Fruit fly (Drosophila melanogaster) whole organism, embryonic: ENCODE data around the gene CG7484.

Experiments used
- Adf1 ChIP-seq: fragments of 200-800 bp; sonication (Bioruptor generic); IDR thresholded peaks from 2 replicates; pipeline ENCODE4 v1.3.6; 2022; ENCODE audit warnings: missing biosample characterization, missing genetic modification characterization
- BtbVII ChIP-seq: fragments of 200-800 bp; sonication (Bioruptor generic); optimal IDR thresholded peaks from 3 replicates; lab custom pipeline; 2017; ENCODE audit warnings: missing biosample characterization, mild to moderate bottlenecking, missing genetic modification characterization
- Bteb2 ChIP-seq: fragments of 200-800 bp; sonication (Bioruptor generic); optimal IDR thresholded peaks from 2 replicates; lab custom pipeline; 2016; ENCODE audit warnings: missing biosample characterization, missing genetic modification characterization
- CG10274 ChIP-seq: fragments of 200-800 bp; sonication (Bioruptor generic); optimal IDR thresholded peaks from 3 replicates; lab custom pipeline; 2017; ENCODE audit warnings: missing biosample characterization, mild to moderate bottlenecking, missing genetic modification characterization
- CG10543 ChIP-seq: fragments of 200-800 bp; sonication (Bioruptor generic); optimal IDR thresholded peaks from 3 replicates; lab custom pipeline; 2017; ENCODE audit warnings: missing biosample characterization, mild to moderate bottlenecking, missing genetic modification characterization, moderate library complexity
- CG11085 ChIP-seq: fragments of 200-800 bp; sonication (Bioruptor generic); IDR thresholded peaks from 2 replicates; pipeline ENCODE4 v1.3.6; 2022; ENCODE audit warnings: missing biosample characterization, missing genetic modification characterization
- CG11695 ChIP-seq: fragments of 200-800 bp; sonication (Bioruptor generic); IDR thresholded peaks from 3 replicates; pipeline ENCODE4 v1.3.6; 2022; ENCODE audit warnings: missing biosample characterization, missing genetic modification characterization
- CG12769 ChIP-seq: fragments of 200-800 bp; sonication (Bioruptor generic); optimal IDR thresholded peaks from 2 replicates; lab custom pipeline; 2019; ENCODE audit warnings: missing biosample characterization, mild to moderate bottlenecking, missing genetic modification characterization, moderate library complexity
- CG13296 ChIP-seq: fragments of 200-800 bp; sonication (Bioruptor generic); optimal IDR thresholded peaks from 3 replicates; lab custom pipeline; 2018; ENCODE audit warnings: missing biosample characterization, mild to moderate bottlenecking, missing genetic modification characterization
- CG13775 ChIP-seq: fragments of 200-800 bp; sonication (Bioruptor generic); optimal IDR thresholded peaks from 3 replicates; lab custom pipeline; 2017; ENCODE audit warnings: missing biosample characterization, mild to moderate bottlenecking, missing genetic modification characterization
- CG17568 ChIP-seq: fragments of 200-800 bp; sonication (Bioruptor generic); optimal IDR thresholded peaks from 2 replicates; lab custom pipeline; 2018; ENCODE audit warnings: missing biosample characterization, mild to moderate bottlenecking, missing genetic modification characterization, moderate library complexity
- CG2120 ChIP-seq: fragments of 200-800 bp; sonication (Bioruptor generic); optimal IDR thresholded peaks from 3 replicates; lab custom pipeline; 2016; ENCODE audit warnings: missing biosample characterization, missing genetic modification characterization
- CG32767 ChIP-seq: fragments of 200-800 bp; sonication (Bioruptor generic); IDR thresholded peaks from 2 replicates; pipeline ENCODE4 v1.3.6; 2022; ENCODE audit warnings: missing biosample characterization, missing genetic modification characterization
- CG4404 ChIP-seq: fragments of 200-800 bp; sonication (Bioruptor generic); IDR thresholded peaks from 2 replicates; pipeline ENCODE4 v1.3.6; 2022; ENCODE audit warnings: missing biosample characterization, missing genetic modification characterization
- CG4424 ChIP-seq: fragments of 200-800 bp; sonication (Bioruptor generic); optimal IDR thresholded peaks from 3 replicates; lab custom pipeline; 2016; ENCODE audit warnings: missing biosample characterization, missing genetic modification characterization
- CG4854 ChIP-seq: fragments of 200-800 bp; sonication (Bioruptor generic); optimal IDR thresholded peaks from 2 replicates; lab custom pipeline; 2016; ENCODE audit warnings: missing biosample characterization, missing genetic modification characterization, inconsistent platforms
- CG6654 ChIP-seq: fragments of 200-800 bp; sonication (Bioruptor generic); optimal IDR thresholded peaks from 2 replicates; lab custom pipeline; 2017; ENCODE audit warnings: missing biosample characterization, mild to moderate bottlenecking, missing genetic modification characterization
- CG6683 ChIP-seq: fragments of 200-800 bp; sonication (Bioruptor generic); optimal IDR thresholded peaks from 2 replicates; lab custom pipeline; 2017; ENCODE audit warnings: missing biosample characterization, mild to moderate bottlenecking, missing genetic modification characterization, missing genetic modification reagents
- CG7372 ChIP-seq: fragments of 200-800 bp; sonication (Bioruptor generic); IDR thresholded peaks from 2 replicates; pipeline ENCODE4 v1.3.6; 2022; ENCODE audit warnings: missing biosample characterization, missing genetic modification characterization
- CG7987 ChIP-seq: fragments of 200-800 bp; sonication (Bioruptor generic); optimal IDR thresholded peaks from 2 replicates; lab custom pipeline; 2018; ENCODE audit warnings: missing biosample characterization, mild to moderate bottlenecking, missing genetic modification characterization, moderate library complexity
- CG8290 ChIP-seq, 3 experiments: fragments of 200-800 bp; sonication (Bioruptor generic); optimal IDR thresholded peaks; 2 replicates each; lab custom pipeline; 2016 to 2019; ENCODE audit warnings: missing biosample characterization in 3 of 3, missing genetic modification characterization in 3 of 3, mild to moderate bottlenecking in 2 of 3, moderate library complexity in 1 of 3
- Camta ChIP-seq: fragments of 200-800 bp; sonication (Bioruptor generic); optimal IDR thresholded peaks from 2 replicates; lab custom pipeline; 2016; ENCODE audit warnings: missing biosample characterization, missing genetic modification characterization
- CkIIα-i1 ChIP-seq: fragments of 200-800 bp; sonication (Bioruptor generic); IDR thresholded peaks from 2 replicates; pipeline ENCODE4 v1.3.6; 2022; ENCODE audit warnings: missing biosample characterization, missing genetic modification characterization
- Fer1 ChIP-seq: fragments of 200-800 bp; sonication (Bioruptor generic); optimal IDR thresholded peaks from 2 replicates; lab custom pipeline; 2017; ENCODE audit warnings: missing biosample characterization, mild to moderate bottlenecking, missing genetic modification characterization
- HLH54F ChIP-seq: fragments of 200-800 bp; sonication (Bioruptor generic); optimal IDR thresholded peaks from 3 replicates; lab custom pipeline; 2016; ENCODE audit warnings: missing biosample characterization, missing genetic modification characterization
- Lhr ChIP-seq: fragments of 200-800 bp; sonication (Bioruptor generic); optimal IDR thresholded peaks from 3 replicates; lab custom pipeline; 2017; ENCODE audit warnings: mild to moderate bottlenecking, missing biosample characterization, missing genetic modification reagents, missing genetic modification characterization
- Med ChIP-seq: fragments of 200-800 bp; sonication (Bioruptor generic); peaks from one replicate; lab custom pipeline; 2016; ENCODE audit warnings: missing biosample characterization, missing genetic modification characterization, mild to moderate bottlenecking, inconsistent platforms, moderate library complexity
- Meics ChIP-seq: fragments of 200-800 bp; sonication (Bioruptor generic); optimal IDR thresholded peaks from 2 replicates; lab custom pipeline; 2017; ENCODE audit warnings: missing biosample characterization, mild to moderate bottlenecking, missing genetic modification characterization
- Mes4 ChIP-seq: fragments of 200-800 bp; sonication (Bioruptor generic); optimal IDR thresholded peaks from 2 replicates; lab custom pipeline; 2016; ENCODE audit warnings: missing biosample characterization, missing genetic modification characterization
- Rfx ChIP-seq: fragments of 200-800 bp; sonication (Bioruptor generic); IDR thresholded peaks from 2 replicates; pipeline ENCODE4 v1.3.6; 2022; ENCODE audit warnings: missing biosample characterization, missing genetic modification characterization
- YL-1 ChIP-seq: fragments of 200-800 bp; sonication (Bioruptor generic); optimal IDR thresholded peaks from 3 replicates; lab custom pipeline; 2017; ENCODE audit warnings: missing biosample characterization, mild to moderate bottlenecking, missing genetic modification characterization
- aop ChIP-seq: fragments of 200-800 bp; sonication (Bioruptor generic); IDR thresholded peaks from 2 replicates; pipeline ENCODE4 v1.3.6; 2022; ENCODE audit warnings: missing biosample characterization, missing genetic modification characterization
- az2 ChIP-seq: fragments of 200-800 bp; sonication (Bioruptor generic); optimal IDR thresholded peaks from 3 replicates; lab custom pipeline; 2016; ENCODE audit warnings: missing biosample characterization, missing genetic modification characterization
- cad ChIP-seq: fragments of >200 bp; optimal IDR thresholded peaks from 2 replicates; lab custom pipeline; 2017; ENCODE audit warnings: missing biosample characterization, missing genetic modification characterization
- caup ChIP-seq: fragments of 200-800 bp; sonication (Bioruptor generic); optimal IDR thresholded peaks from 3 replicates; lab custom pipeline; 2017; ENCODE audit warnings: missing biosample characterization, mild to moderate bottlenecking, missing genetic modification characterization, moderate library complexity; ENCODE audit not compliant: severe bottlenecking
- dimm ChIP-seq: fragments of 200-800 bp; sonication (Bioruptor generic); IDR thresholded peaks from 2 replicates; pipeline ENCODE4 v1.3.6; 2022; ENCODE audit warnings: missing biosample characterization, missing genetic modification characterization
- ems ChIP-seq: fragments of 200-800 bp; sonication (Bioruptor generic); optimal IDR thresholded peaks from 3 replicates; lab custom pipeline; 2016; ENCODE audit warnings: missing biosample characterization, missing genetic modification characterization
- exex ChIP-seq: fragments of 200-800 bp; sonication (Bioruptor generic); optimal IDR thresholded peaks from 4 replicates; lab custom pipeline; 2018; ENCODE audit warnings: missing biosample characterization, mild to moderate bottlenecking, missing genetic modification characterization, moderate library complexity
- gro ChIP-seq: fragments of 200-800 bp; sonication (Bioruptor generic); optimal IDR thresholded peaks from 2 replicates; lab custom pipeline; 2016; ENCODE audit warnings: missing biosample characterization, missing genetic modification characterization
- hbn ChIP-seq: fragments of 200-800 bp; sonication (Bioruptor generic); IDR thresholded peaks from 2 replicates; pipeline ENCODE4 v1.3.6; 2022; ENCODE audit warnings: missing biosample characterization, missing genetic modification characterization; ENCODE audit not compliant: partially characterized antibody
- her ChIP-seq: fragments of 200-800 bp; sonication (Bioruptor generic); optimal IDR thresholded peaks from 2 replicates; lab custom pipeline; 2016; ENCODE audit warnings: missing biosample characterization, missing genetic modification characterization
- kah ChIP-seq: fragments of 200-800 bp; sonication (Bioruptor generic); optimal IDR thresholded peaks from 2 replicates; lab custom pipeline; 2018; ENCODE audit warnings: missing biosample characterization, mild to moderate bottlenecking, missing genetic modification characterization
- lab ChIP-seq: fragments of 200-800 bp; sonication (Bioruptor generic); optimal IDR thresholded peaks from 3 replicates; lab custom pipeline; 2017; ENCODE audit warnings: missing biosample characterization, missing genetic modification characterization, mild to moderate bottlenecking, moderate library complexity, missing genetic modification reagents
- mirr ChIP-seq: fragments of 200-800 bp; sonication (Bioruptor generic); optimal IDR thresholded peaks from 3 replicates; lab custom pipeline; 2018; ENCODE audit warnings: missing biosample characterization, mild to moderate bottlenecking, missing genetic modification characterization
- oc ChIP-seq: fragments of 200-800 bp; sonication (Bioruptor generic); optimal IDR thresholded peaks from 2 replicates; lab custom pipeline; 2018; ENCODE audit warnings: missing biosample characterization, mild to moderate bottlenecking, missing genetic modification characterization, moderate library complexity
- org-1 ChIP-seq: fragments of 200-800 bp; sonication (Bioruptor generic); optimal IDR thresholded peaks from 2 replicates; lab custom pipeline; 2017; ENCODE audit warnings: missing biosample characterization, missing genetic modification characterization
- schlank ChIP-seq: fragments of 200-800 bp; sonication (Bioruptor generic); optimal IDR thresholded peaks from 2 replicates; lab custom pipeline; 2018; ENCODE audit warnings: missing biosample characterization, mild to moderate bottlenecking, missing genetic modification characterization
- scrt ChIP-seq: fragments of 200-800 bp; sonication (Bioruptor generic); optimal IDR thresholded peaks from 2 replicates; lab custom pipeline; 2018; ENCODE audit warnings: missing biosample characterization, mild to moderate bottlenecking, missing genetic modification characterization, moderate library complexity
- sug ChIP-seq: fragments of 200-800 bp; optimal IDR thresholded peaks from 2 replicates; lab custom pipeline; 2019; ENCODE audit warnings: missing biosample characterization, mild to moderate bottlenecking, missing genetic modification characterization, moderate library complexity
- tgo ChIP-seq: fragments of 200-800 bp; sonication (Bioruptor generic); IDR thresholded peaks from 3 replicates; pipeline ENCODE4 v1.3.6; 2022; ENCODE audit warnings: missing biosample characterization, missing genetic modification characterization

CG7484 gene

DNA sequence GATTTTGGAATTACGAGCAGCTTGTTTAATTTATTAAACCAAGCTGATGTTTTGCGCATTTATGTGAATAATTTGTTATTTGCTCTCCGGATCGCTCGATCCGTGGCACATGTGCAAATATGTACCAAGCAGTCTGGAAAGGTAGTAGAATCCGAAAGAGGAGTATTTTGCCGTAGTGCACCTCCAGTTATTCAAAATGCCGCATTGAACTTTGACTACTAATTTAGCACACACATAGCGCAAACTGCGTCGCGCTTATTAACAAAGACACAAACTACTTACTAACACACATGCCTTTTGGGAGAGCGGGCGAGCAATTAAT, 4.8 kb downstream of the CG7484 start (continued):
- TF ChIP-seq sug (tag; lab: Kevin White, UChicago) (peak; percentile 26), ems (GFP tag; lab: Kevin White, UChicago) (peak; percentile 9), exex (tag; lab: Kevin White, UChicago) (peak; percentile 3), Camta (peak; percentile 20), schlank (tag; lab: Kevin White, UChicago) (peak; percentile 73), CG4424 (GFP tag; lab: Kevin White, UChicago) (peak; percentile 18), CG11695 (GFP tag; lab: Robert Waterston, UW) (0 out of 3 replicates have a peak, but pooled peaks have one; percentile 23), CG17568 (GFP tag; lab: Kevin White, UChicago) (peak; percentile 12), Rfx (peak; percentile 38; the same call in 1 of the 2 replicates), CG2120 (GFP tag; lab: Kevin White, UChicago) (peak; percentile 58), CG7372 (GFP tag; lab: Robert Waterston, UW) (no peak), CkIIα-i1 (GFP tag; lab: Robert Waterston, UW) (0 out of 2 replicates have a peak, but pooled peaks have one; percentile 17), CG10543 (GFP tag; lab: Kevin White, UChicago) (peak; percentile 75), oc (tag; lab: Kevin White, UChicago) (peak; percentile 9), CG8290 (GFP tag; optimal IDR thresholded peaks at IDR 0.05; lab: Kevin White, UChicago) (no peak), CG8290 (tag; optimal IDR thresholded peaks at IDR 0.05; lab: Kevin White, UChicago) (peak in 1 of 2 experiments; percentile 88), lab (GFP tag; lab: Kevin White, UChicago) (peak; percentile 86), scrt (peak; percentile 37), CG4404 (GFP tag; lab: Robert Waterston, UW) (no peak), Meics (GFP tag; lab: Kevin White, UChicago) (peak; percentile 63), CG12769 (tag; lab: Kevin White, UChicago) (peak; percentile 84), YL-1 (peak; percentile 15), CG13296 (GFP tag; lab: Kevin White, UChicago) (peak; percentile 68), her (GFP tag; lab: Kevin White, UChicago) (peak; percentile 27), CG13775 (GFP tag; lab: Kevin White, UChicago) (no peak), CG6654 (GFP tag; lab: Kevin White, UChicago) (no peak), mirr (GFP tag; lab: Kevin White, UChicago) (peak; percentile 79), Fer1 (GFP tag; lab: Kevin White, UChicago) (peak; percentile 67), caup (peak; percentile 82), CG32767 (GFP tag; lab: Robert Waterston, UW) (no peak), Bteb2 (GFP tag; lab: Kevin White, UChicago) (peak; percentile 33), CG11085 (GFP tag; lab: Robert Waterston, UW) (0 out of 2 replicates have a peak, but pooled peaks have one; percentile 6), Mes4 (GFP tag; lab: Kevin White, UChicago) (peak; percentile 6), cad (GFP tag; lab: Kevin White, UChicago) (no peak), Adf1 (GFP tag; lab: Robert Waterston, UW) (peak; percentile 38; the same call in 1 of the 2 replicates), Lhr (no peak), BtbVII (GFP tag; lab: Kevin White, UChicago) (peak; percentile 49), CG6683 (GFP tag; lab: Kevin White, UChicago) (peak; percentile 2), tgo (GFP tag; lab: Robert Waterston, UW) (no peak), hbn (no peak), Med (GFP tag; lab: Kevin White, UChicago) (peak; percentile 93), gro (peak; percentile 60), CG4854 (peak; percentile 7), org-1 (GFP tag; lab: Kevin White, UChicago) (peak; percentile 11), az2 (no peak), HLH54F (GFP tag; lab: Kevin White, UChicago) (peak; percentile 15), dimm (GFP tag; lab: Robert Waterston, UW) (no peak), aop (GFP tag; lab: Robert Waterston, UW) (no peak), CG10274 (GFP tag; lab: Kevin White, UChicago) (peak; percentile 11), CG7987 (GFP tag; lab: Kevin White, UChicago) (peak; percentile 71), kah (GFP tag; lab: Kevin White, UChicago) (no peak)
